Fruit fly (Drosophila melanogaster) whole organism, embryonic: Measurements from ENCODE around the gene UbcE2H.

Source experiments
- Adf1 ChIP-seq: fragments of 200-800 bp; sonication (Bioruptor generic); IDR thresholded peaks from 2 replicates; pipeline ENCODE4 v1.3.6; 2022; ENCODE audit warnings: missing biosample characterization, missing genetic modification characterization
- Aef1 ChIP-seq: fragments of 200-800 bp; sonication (Bioruptor generic); IDR thresholded peaks from 3 replicates; pipeline ENCODE4 v1.3.6; 2022; ENCODE audit warnings: missing biosample characterization, missing genetic modification characterization
- Bdp1 ChIP-seq: fragments of 200-800 bp; sonication (Bioruptor generic); optimal IDR thresholded peaks from 3 replicates; lab custom pipeline; 2016; ENCODE audit warnings: missing biosample characterization, missing genetic modification characterization
- CG11456 ChIP-seq: fragments of 200-800 bp; sonication (Bioruptor generic); IDR thresholded peaks from 3 replicates; pipeline ENCODE4 v1.3.6; 2022; ENCODE audit warnings: missing biosample characterization, missing genetic modification characterization
- CG11560 ChIP-seq: fragments of 200-800 bp; sonication (Bioruptor generic); IDR thresholded peaks from 3 replicates; pipeline ENCODE4 v1.3.6; 2022; ENCODE audit warnings: missing biosample characterization, missing genetic modification characterization
- CG13775 ChIP-seq: fragments of 200-800 bp; sonication (Bioruptor generic); optimal IDR thresholded peaks from 3 replicates; lab custom pipeline; 2017; ENCODE audit warnings: missing biosample characterization, mild to moderate bottlenecking, missing genetic modification characterization
- CG14710 ChIP-seq: fragments of 200-800 bp; sonication (Bioruptor generic); optimal IDR thresholded peaks from 3 replicates; lab custom pipeline; 2019; ENCODE audit warnings: missing biosample characterization, mild to moderate bottlenecking, missing genetic modification characterization, moderate library complexity
- CG15601 ChIP-seq: fragments of 200-800 bp; sonication (Bioruptor generic); optimal IDR thresholded peaks from 3 replicates; lab custom pipeline; 2019; ENCODE audit warnings: missing biosample characterization, mild to moderate bottlenecking, missing genetic modification characterization, moderate library complexity
- CG1602 ChIP-seq: fragments of 200-800 bp; sonication (Bioruptor generic); optimal IDR thresholded peaks from 3 replicates; lab custom pipeline; 2016; ENCODE audit warnings: missing biosample characterization, missing genetic modification characterization
- CG17829 ChIP-seq: fragments of 200-800 bp; optimal IDR thresholded peaks from 2 replicates; lab custom pipeline; 2019; ENCODE audit warnings: missing biosample characterization, mild to moderate bottlenecking, missing genetic modification characterization, moderate library complexity
- CG17912 ChIP-seq: fragments of 200-800 bp; sonication (Bioruptor generic); optimal IDR thresholded peaks from 2 replicates; lab custom pipeline; 2018; ENCODE audit warnings: missing biosample characterization, mild to moderate bottlenecking, missing genetic modification characterization
- CG1792 ChIP-seq: fragments of 200-800 bp; sonication (Bioruptor generic); optimal IDR thresholded peaks from 2 replicates; lab custom pipeline; 2016; ENCODE audit warnings: missing biosample characterization, missing genetic modification characterization
- CG18599 ChIP-seq: fragments of 200-800 bp; sonication (Bioruptor generic); optimal IDR thresholded peaks from 3 replicates; lab custom pipeline; 2017; ENCODE audit warnings: missing biosample characterization, missing genetic modification characterization, mild to moderate bottlenecking, moderate library complexity, missing genetic modification reagents
- CG30403 ChIP-seq: fragments of 200-800 bp; sonication (Bioruptor generic); optimal IDR thresholded peaks from 3 replicates; lab custom pipeline; 2016; ENCODE audit warnings: missing biosample characterization, missing genetic modification characterization
- CG31388 ChIP-seq: fragments of 200-800 bp; sonication (Bioruptor generic); optimal IDR thresholded peaks from 2 replicates; lab custom pipeline; 2016; ENCODE audit warnings: missing biosample characterization, missing genetic modification characterization
- CG32772 ChIP-seq: fragments of 200-800 bp; sonication (Bioruptor generic); IDR thresholded peaks from 2 replicates; pipeline ENCODE4 v1.3.6; 2022; ENCODE audit warnings: missing biosample characterization, missing genetic modification characterization
- CG34376 ChIP-seq: fragments of 200-800 bp; sonication (Bioruptor generic); optimal IDR thresholded peaks from 2 replicates; lab custom pipeline; 2018; ENCODE audit warnings: missing biosample characterization, mild to moderate bottlenecking, missing genetic modification characterization
- CG7271 ChIP-seq: fragments of 200-800 bp; sonication (Bioruptor generic); optimal IDR thresholded peaks from 2 replicates; lab custom pipeline; 2018; ENCODE audit warnings: missing biosample characterization, mild to moderate bottlenecking, missing genetic modification characterization, moderate library complexity
- H15 ChIP-seq: fragments of 200-800 bp; sonication (Bioruptor generic); IDR thresholded peaks from 3 replicates; pipeline ENCODE4 v1.3.6; 2022; ENCODE audit warnings: missing biosample characterization, missing genetic modification characterization
- HLH4C ChIP-seq: fragments of 200-800 bp; sonication (Bioruptor generic); IDR thresholded peaks from 3 replicates; pipeline ENCODE4 v1.3.6; 2022; ENCODE audit warnings: missing biosample characterization, missing genetic modification characterization; ENCODE audit not compliant: partially characterized antibody
- HLHmδ ChIP-seq: fragments of 200-800 bp; sonication (Bioruptor generic); optimal IDR thresholded peaks from 2 replicates; lab custom pipeline; 2018; ENCODE audit warnings: missing biosample characterization, mild to moderate bottlenecking, missing genetic modification characterization, moderate library complexity
- HmgD ChIP-seq: fragments of 200-800 bp; sonication (Bioruptor generic); optimal IDR thresholded peaks from 3 replicates; lab custom pipeline; 2016; ENCODE audit warnings: missing biosample characterization, missing genetic modification characterization
- Hr39 ChIP-seq: fragments of >200 bp; optimal IDR thresholded peaks from 2 replicates; lab custom pipeline; 2017
- Hsf ChIP-seq: fragments of 200-800 bp; sonication (Bioruptor generic); optimal IDR thresholded peaks from 3 replicates; lab custom pipeline; 2016; ENCODE audit warnings: missing biosample characterization, missing genetic modification characterization
- MTF-1 ChIP-seq: fragments of 200-800 bp; sonication (Bioruptor generic); optimal IDR thresholded peaks from 2 replicates; lab custom pipeline; 2018; ENCODE audit warnings: missing biosample characterization, mild to moderate bottlenecking, missing genetic modification characterization, borderline replicate concordance
- Mrtf ChIP-seq: fragments of 200-800 bp; sonication (Bioruptor generic); IDR thresholded peaks from 3 replicates; pipeline ENCODE4 v1.3.6; 2022; ENCODE audit warnings: missing biosample characterization, missing genetic modification characterization
- NK7.1 ChIP-seq: fragments of 200-800 bp; sonication (Bioruptor generic); optimal IDR thresholded peaks from 3 replicates; lab custom pipeline; 2016; ENCODE audit warnings: missing biosample characterization, missing genetic modification characterization
- Oli ChIP-seq: fragments of 200-800 bp; sonication (Bioruptor generic); optimal IDR thresholded peaks from 2 replicates; lab custom pipeline; 2018; ENCODE audit warnings: missing biosample characterization, mild to moderate bottlenecking, missing genetic modification characterization, moderate library complexity
- Optix ChIP-seq: fragments of 200-800 bp; sonication (Bioruptor generic); IDR thresholded peaks from 3 replicates; pipeline ENCODE4 v1.3.6; 2022; ENCODE audit warnings: missing biosample characterization, missing genetic modification characterization
- Sry-δ ChIP-seq: fragments of 200-800 bp; sonication (Bioruptor generic); optimal IDR thresholded peaks from 2 replicates; lab custom pipeline; 2016; ENCODE audit warnings: missing biosample characterization, missing genetic modification characterization
- Tbp ChIP-seq: fragments of >200 bp; optimal IDR thresholded peaks from 2 replicates; lab custom pipeline; 2018; ENCODE audit warnings: missing biosample characterization, missing genetic modification characterization
- Vsx1 ChIP-seq: fragments of 200-800 bp; sonication (Bioruptor generic); optimal IDR thresholded peaks from 2 replicates; lab custom pipeline; 2017; ENCODE audit warnings: missing biosample characterization, mild to moderate bottlenecking, missing genetic modification characterization, missing genetic modification reagents
- Xrp1 ChIP-seq: fragments of 200-800 bp; sonication (Bioruptor generic); IDR thresholded peaks from 2 replicates; pipeline ENCODE4 v1.3.6; 2022; ENCODE audit warnings: missing biosample characterization, missing genetic modification characterization
- YL-1 ChIP-seq: fragments of 200-800 bp; sonication (Bioruptor generic); optimal IDR thresholded peaks from 3 replicates; lab custom pipeline; 2017; ENCODE audit warnings: missing biosample characterization, mild to moderate bottlenecking, missing genetic modification characterization
- ara ChIP-seq: fragments of 200-800 bp; sonication (Bioruptor generic); IDR thresholded peaks from 2 replicates; pipeline ENCODE4 v1.3.6; 2022; ENCODE audit warnings: missing biosample characterization, missing genetic modification characterization
- bab2 ChIP-seq: fragments of 200-800 bp; sonication (Bioruptor generic); optimal IDR thresholded peaks from 2 replicates; lab custom pipeline; 2016; ENCODE audit warnings: missing biosample characterization, missing genetic modification characterization
- crc ChIP-seq: fragments of 200-800 bp; sonication (Bioruptor generic); optimal IDR thresholded peaks from 2 replicates; lab custom pipeline; 2016; ENCODE audit warnings: missing biosample characterization, missing genetic modification characterization
- cwo ChIP-seq: fragments of 200-800 bp; sonication (Bioruptor generic); optimal IDR thresholded peaks from 3 replicates; lab custom pipeline; 2017; ENCODE audit warnings: missing biosample characterization, missing genetic modification characterization, mild to moderate bottlenecking, moderate library complexity, missing genetic modification reagents
- dmrt11E ChIP-seq: fragments of 200-800 bp; sonication (Bioruptor generic); optimal IDR thresholded peaks from 3 replicates; lab custom pipeline; 2018; ENCODE audit warnings: missing biosample characterization, mild to moderate bottlenecking, missing genetic modification characterization, moderate library complexity
- esg ChIP-seq: fragments of 200-800 bp; sonication (Bioruptor generic); conservative IDR thresholded peaks from 2 replicates; pipeline ENCODE4 v1.3.6; 2022; ENCODE audit warnings: missing biosample characterization, missing genetic modification characterization
- fd64A ChIP-seq: fragments of 200-800 bp; sonication (Bioruptor generic); optimal IDR thresholded peaks from 3 replicates; lab custom pipeline; 2018; ENCODE audit warnings: missing biosample characterization, mild to moderate bottlenecking, missing genetic modification characterization
- fd96Cb ChIP-seq: fragments of 200-800 bp; sonication (Bioruptor generic); optimal IDR thresholded peaks from 2 replicates; lab custom pipeline; 2018; ENCODE audit warnings: missing biosample characterization, mild to moderate bottlenecking, missing genetic modification characterization, moderate library complexity
- mirr ChIP-seq: fragments of 200-800 bp; sonication (Bioruptor generic); optimal IDR thresholded peaks from 3 replicates; lab custom pipeline; 2018; ENCODE audit warnings: missing biosample characterization, mild to moderate bottlenecking, missing genetic modification characterization
- otp ChIP-seq: fragments of 200-800 bp; sonication (Bioruptor generic); IDR thresholded peaks from 3 replicates; pipeline ENCODE4, ENCODE4 v1.3.6; 2022; ENCODE audit warnings: missing biosample characterization, missing genetic modification characterization
- rib ChIP-seq: fragments of 200-800 bp; sonication (Bioruptor generic); IDR thresholded peaks from 2 replicates; pipeline ENCODE4 v1.3.6; 2022; ENCODE audit warnings: missing biosample characterization, missing genetic modification characterization
- schlank ChIP-seq: fragments of 200-800 bp; sonication (Bioruptor generic); optimal IDR thresholded peaks from 2 replicates; lab custom pipeline; 2018; ENCODE audit warnings: missing biosample characterization, mild to moderate bottlenecking, missing genetic modification characterization
- slp2 ChIP-seq: fragments of 200-800 bp; sonication (Bioruptor generic); optimal IDR thresholded peaks from 2 replicates; lab custom pipeline; 2016; ENCODE audit warnings: missing biosample characterization, missing genetic modification characterization
- sna ChIP-seq: fragments of 200-800 bp; sonication (Bioruptor generic); IDR thresholded peaks from 2 replicates; pipeline ENCODE4 v1.3.6; 2022; ENCODE audit warnings: missing biosample characterization, missing genetic modification characterization; ENCODE audit not compliant: partially characterized antibody
- trh ChIP-seq: fragments of 200-800 bp; sonication (Bioruptor generic); optimal IDR thresholded peaks from 2 replicates; lab custom pipeline; 2016; ENCODE audit warnings: missing biosample characterization, missing genetic modification characterization
- wdn ChIP-seq: fragments of 200-800 bp; sonication (Bioruptor generic); IDR thresholded peaks from 2 replicates; pipeline ENCODE4 v1.3.6; 2022; ENCODE audit warnings: missing biosample characterization, missing genetic modification characterization
- wek ChIP-seq: fragments of 200-800 bp; sonication (Bioruptor generic); optimal IDR thresholded peaks from 3 replicates; lab custom pipeline; 2018; ENCODE audit warnings: missing biosample characterization, mild to moderate bottlenecking, missing genetic modification characterization, moderate library complexity

Gene UbcE2H

DNA sequence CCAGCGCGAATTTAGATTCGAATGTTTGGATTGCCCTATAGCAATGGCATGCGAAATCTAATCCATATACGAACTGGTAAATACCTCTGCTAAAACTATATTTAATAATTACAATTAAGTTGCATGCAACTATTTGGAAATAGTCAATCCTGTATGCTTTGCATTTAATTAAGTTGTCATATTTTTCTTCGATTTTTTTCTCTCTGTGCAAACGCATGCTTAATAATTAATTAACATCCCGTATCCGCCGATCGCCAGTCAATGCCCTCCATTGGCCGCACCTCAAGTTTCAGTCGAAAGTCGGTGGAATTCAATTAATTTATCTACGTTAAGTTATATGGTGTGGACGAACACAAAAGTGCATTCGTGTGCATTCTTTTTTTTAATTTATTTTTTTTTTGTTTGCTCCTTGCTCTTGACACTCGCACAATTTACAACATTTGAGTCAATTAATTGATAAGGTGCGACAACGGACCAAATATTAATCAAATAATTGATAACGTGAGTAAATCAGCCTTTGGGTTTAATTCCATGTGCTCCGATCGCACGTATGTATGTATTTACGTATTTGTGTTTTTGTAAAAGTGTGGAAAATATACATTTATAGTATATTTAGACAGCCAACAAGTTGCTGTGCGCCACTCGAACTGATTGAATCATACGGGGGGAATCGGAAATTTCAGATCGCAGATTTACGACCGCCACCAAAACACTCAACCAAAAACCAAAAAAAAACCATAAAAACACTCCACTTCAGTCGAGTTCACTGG lies 12.6 kb upstream of the UbcE2H start:
- no peak for TF ChIP-seq otp
- TF ChIP-seq trh (GFP tag; lab: Kevin White, UChicago): no peak
- TF ChIP-seq slp2 (GFP tag; lab: Kevin White, UChicago): no peak
- TF ChIP-seq cwo (GFP tag; lab: Kevin White, UChicago): peak; percentile 12
- TF ChIP-seq Vsx1 (GFP tag; lab: Kevin White, UChicago): peak; percentile 14
- TF ChIP-seq crc: no peak
- TF ChIP-seq Oli (tag; lab: Kevin White, UChicago): no peak
- TF ChIP-seq CG32772: no peak
- no peak for TF ChIP-seq CG13775 (GFP tag; lab: Kevin White, UChicago)
- TF ChIP-seq CG34376 (GFP tag; lab: Kevin White, UChicago): peak; percentile 70
- no peak for TF ChIP-seq Mrtf (GFP tag; lab: Robert Waterston, UW)
- TF ChIP-seq wek (GFP tag; lab: Kevin White, UChicago): no peak
- TF ChIP-seq Optix: no peak
- TF ChIP-seq CG18599: no peak
- no peak for TF ChIP-seq CG17829
- TF ChIP-seq esg (GFP tag; lab: Robert Waterston, UW): no peak
- 0 out of 2 replicates have a peak, but pooled peaks have one; percentile 7 for TF ChIP-seq Xrp1
- TF ChIP-seq CG1602 (GFP tag; lab: Kevin White, UChicago): no peak
- no peak for TF ChIP-seq CG1792 (GFP tag; lab: Kevin White, UChicago)
- no peak for TF ChIP-seq HLHmδ (GFP tag; lab: Kevin White, UChicago)
- no peak for TF ChIP-seq CG14710
- TF ChIP-seq MTF-1 (GFP tag; lab: Kevin White, UChicago): no peak
- TF ChIP-seq Hr39 (lab: Kevin White, UChicago): no peak
- peak; percentile 10 for TF ChIP-seq CG15601 (tag; lab: Kevin White, UChicago)
- no peak for TF ChIP-seq CG7271
- no peak for TF ChIP-seq CG30403 (GFP tag; lab: Kevin White, UChicago)
- no peak for TF ChIP-seq bab2
- TF ChIP-seq Hsf: no peak
- no peak for TF ChIP-seq sna (GFP tag; lab: Robert Waterston, UW)
- no peak for TF ChIP-seq fd96Cb (tag; lab: Kevin White, UChicago)
- TF ChIP-seq Adf1: no peak
- no peak for TF ChIP-seq CG11560 (tag; lab: Robert Waterston, UW)
- TF ChIP-seq HLH4C: no peak
- TF ChIP-seq NK7.1: no peak
- TF ChIP-seq H15 (GFP tag; lab: Robert Waterston, UW): no peak
- TF ChIP-seq YL-1 (GFP tag; lab: Kevin White, UChicago): no peak
- TF ChIP-seq HmgD (GFP tag; lab: Kevin White, UChicago): no peak
- no peak for TF ChIP-seq CG11456 (GFP tag; lab: Robert Waterston, UW)
- TF ChIP-seq schlank (tag; lab: Kevin White, UChicago): no peak
- no peak for TF ChIP-seq Sry-δ
- TF ChIP-seq rib (GFP tag; lab: Robert Waterston, UW): no peak
- peak; percentile 0 for TF ChIP-seq fd64A (GFP tag; lab: Kevin White, UChicago)
- no peak for TF ChIP-seq Aef1 (GFP tag; lab: Robert Waterston, UW)
- no peak for TF ChIP-seq wdn (GFP tag; lab: Robert Waterston, UW)
- no peak for TF ChIP-seq ara (GFP tag; lab: Robert Waterston, UW)
- no peak for TF ChIP-seq CG17912
- no peak for TF ChIP-seq dmrt11E (tag; lab: Kevin White, UChicago)
- peak; percentile 73 for TF ChIP-seq mirr (GFP tag; lab: Kevin White, UChicago)
- no peak for TF ChIP-seq Bdp1
- no peak for TF ChIP-seq CG31388 (GFP tag; lab: Kevin White, UChicago)
- TF ChIP-seq Tbp (GFP tag; lab: Kevin White, UChicago): no peak
